Worm (Caenorhabditis elegans) whole organism, L1 larva: ENCODE measurements around the gene famh-136.

Experiments used
- C04F5.9 ChIP-seq: sonication (generic microtip); optimal IDR thresholded peaks from 2 replicates; lab custom pipeline; 2016; ENCODE audit warnings: missing genetic modification characterization, missing compliant biosample characterization
- F16B12.6 ChIP-seq: fragments of 150-350 bp; optimal IDR thresholded peaks from 2 replicates; lab custom pipeline; 2014; ENCODE audit warnings: missing biosample characterization, missing genetic modification characterization
- Y116A8C.19 ChIP-seq: sonication (generic microtip); optimal IDR thresholded peaks from 2 replicates; lab custom pipeline; 2016; ENCODE audit warnings: missing compliant biosample characterization, missing genetic modification characterization, borderline replicate concordance
- blmp-1 ChIP-seq: fragments of 150-350 bp; optimal IDR thresholded peaks from 2 replicates; lab custom pipeline; 2014; ENCODE audit warnings: missing biosample characterization, missing genetic modification characterization
- ceh-63 ChIP-seq: fragments of 200-800 bp; sonication (Bioruptor generic); optimal IDR thresholded peaks from 2 replicates; lab custom pipeline; 2018; ENCODE audit warnings: mild to moderate bottlenecking, missing genetic modification characterization, missing compliant biosample characterization
- ceh-8 ChIP-seq: fragments of 200-800 bp; sonication (Bioruptor generic); optimal IDR thresholded peaks from 2 replicates; lab custom pipeline; 2018; ENCODE audit warnings: mild to moderate bottlenecking, missing genetic modification characterization, moderate library complexity, missing compliant biosample characterization
- ceh-88 ChIP-seq: fragments of 200-800 bp; sonication (Bioruptor generic); IDR thresholded peaks from 2 replicates; pipeline ENCODE4 v1.3.6; 2022; ENCODE audit warnings: missing genetic modification characterization, missing compliant biosample characterization
- dpl-1 ChIP-seq, 3 experiments: fragments of 150-350 bp in 2 of 3; sonication (generic microtip) in 1 of 3; optimal IDR thresholded peaks; 2 replicates each; lab custom pipeline; 2014 to 2017; ENCODE audit warnings: missing biosample characterization in 3 of 3, missing genetic modification characterization in 3 of 3, missing genetic modification reagents in 3 of 3
- dsc-1 ChIP-seq: sonication (generic microtip); optimal IDR thresholded peaks from 2 replicates; lab custom pipeline; 2016; ENCODE audit warnings: mild to moderate bottlenecking, missing genetic modification characterization, missing compliant biosample characterization
- efl-1 ChIP-seq, 4 experiments: fragments of 150-350 bp; optimal IDR thresholded peaks in 3 of 4; peaks in 1 of 4; 1 replicate in 1 of 4; 2 replicates in 3 of 4; lab custom pipeline; 2014; ENCODE audit warnings: missing biosample characterization in 2 of 4, missing genetic modification characterization in 2 of 4, missing genetic modification reagents in 2 of 4
- efl-3 ChIP-seq: fragments of 200-800 bp; sonication (Bioruptor generic); optimal IDR thresholded peaks from 2 replicates; lab custom pipeline; 2018; ENCODE audit warnings: mild to moderate bottlenecking, missing genetic modification characterization, missing compliant biosample characterization
- elt-2 ChIP-seq: sonication (generic microtip); optimal IDR thresholded peaks from 2 replicates; lab custom pipeline; 2016; ENCODE audit warnings: missing genetic modification characterization, mild to moderate bottlenecking, inconsistent platforms, missing compliant biosample characterization, missing genetic modification reagents
- ets-5 ChIP-seq: fragments of 200-800 bp; sonication (Bioruptor generic); IDR thresholded peaks from 2 replicates; pipeline ENCODE4 v1.3.6; 2022; ENCODE audit warnings: missing genetic modification characterization, missing compliant biosample characterization
- fkh-10 ChIP-seq: sonication (generic microtip); optimal IDR thresholded peaks from 2 replicates; lab custom pipeline; 2017; ENCODE audit warnings: missing biosample characterization, missing genetic modification reagents, missing genetic modification characterization
- fkh-8 ChIP-seq: sonication (generic microtip); optimal IDR thresholded peaks from 2 replicates; lab custom pipeline; 2016; ENCODE audit warnings: mild to moderate bottlenecking, missing genetic modification characterization, missing compliant biosample characterization
- fos-1 ChIP-seq: fragments of 150-350 bp; optimal IDR thresholded peaks from 2 replicates; lab custom pipeline; 2014; ENCODE audit warnings: missing biosample characterization, missing genetic modification characterization
- grh-1 ChIP-seq: fragments of 200-800 bp; sonication (Bioruptor generic); IDR thresholded peaks from 2 replicates; pipeline ENCODE4 v1.3.6; 2022; ENCODE audit warnings: missing genetic modification reagents, missing genetic modification characterization, missing compliant biosample characterization
- irx-1 ChIP-seq: sonication (generic microtip); optimal IDR thresholded peaks from 2 replicates; lab custom pipeline; 2016; ENCODE audit warnings: missing genetic modification characterization, missing compliant biosample characterization
- isw-1 ChIP-seq: fragments of 200-800 bp; sonication (Bioruptor generic); IDR thresholded peaks from 2 replicates; pipeline ENCODE4 v1.3.6; 2022; ENCODE audit warnings: missing genetic modification characterization, missing compliant biosample characterization
- lin-13 ChIP-seq: fragments of 150-350 bp; optimal IDR thresholded peaks from 2 replicates; lab custom pipeline; 2014; ENCODE audit warnings: missing biosample characterization, missing genetic modification reagents, missing genetic modification characterization
- lin-14 ChIP-seq: fragments of 200-800 bp; sonication (Bioruptor generic); optimal IDR thresholded peaks from 2 replicates; lab custom pipeline; 2018; ENCODE audit warnings: mild to moderate bottlenecking, missing genetic modification characterization, moderate library complexity, missing compliant biosample characterization
- lin-15B ChIP-seq: fragments of 150-350 bp; sonication (generic microtip); optimal IDR thresholded peaks from 3 replicates; lab custom pipeline; 2014; ENCODE audit warnings: missing biosample characterization, missing genetic modification characterization
- lin-35 ChIP-seq, 2 experiments: fragments of 150-350 bp; optimal IDR thresholded peaks; 2 replicates each; lab custom pipeline; 2014; ENCODE audit warnings: missing biosample characterization in 2 of 2, missing genetic modification characterization in 2 of 2, missing genetic modification reagents in 2 of 2
- lir-3 ChIP-seq: sonication (generic microtip); optimal IDR thresholded peaks from 2 replicates; lab custom pipeline; 2016; ENCODE audit warnings: mild to moderate bottlenecking, missing genetic modification characterization, moderate library complexity, missing compliant biosample characterization; ENCODE audit not compliant: poor library complexity
- lsy-2 ChIP-seq, 2 experiments: fragments of 150-350 bp; optimal IDR thresholded peaks; 2 replicates each; lab custom pipeline; 2014; ENCODE audit warnings: missing biosample characterization in 2 of 2, missing genetic modification characterization in 2 of 2
- mab-9 ChIP-seq: fragments of 200-800 bp; sonication (Bioruptor generic); IDR thresholded peaks from 2 replicates; pipeline ENCODE4 v1.3.6; 2022; ENCODE audit warnings: missing genetic modification reagents, missing genetic modification characterization, missing compliant biosample characterization
- mdl-1 ChIP-seq, 2 experiments: fragments of 150-350 bp; optimal IDR thresholded peaks; 2 replicates each; lab custom pipeline; 2014 to 2017; ENCODE audit warnings: missing biosample characterization in 2 of 2, missing genetic modification characterization in 2 of 2, inconsistent platforms in 1 of 2
- mef-2 ChIP-seq: fragments of 150-350 bp; optimal IDR thresholded peaks from 2 replicates; lab custom pipeline; 2014; ENCODE audit warnings: missing biosample characterization, missing genetic modification characterization
- mep-1 ChIP-seq: fragments of 150-350 bp; optimal IDR thresholded peaks from 2 replicates; lab custom pipeline; 2014; ENCODE audit warnings: missing biosample characterization, missing genetic modification characterization
- nhr-11 ChIP-seq: fragments of 150-350 bp; optimal IDR thresholded peaks from 2 replicates; lab custom pipeline; 2014; ENCODE audit warnings: missing biosample characterization, missing genetic modification characterization
- nhr-47 ChIP-seq: sonication (generic microtip); optimal IDR thresholded peaks from 2 replicates; lab custom pipeline; 2016; ENCODE audit warnings: mild to moderate bottlenecking, missing genetic modification characterization, moderate library complexity, missing compliant biosample characterization
- nhr-71 ChIP-seq: sonication (generic microtip); optimal IDR thresholded peaks from 2 replicates; lab custom pipeline; 2016; ENCODE audit warnings: mild to moderate bottlenecking, missing genetic modification characterization, moderate library complexity, missing compliant biosample characterization
- nhr-76 ChIP-seq: sonication (generic microtip); optimal IDR thresholded peaks from 2 replicates; lab custom pipeline; 2017; ENCODE audit warnings: missing biosample characterization, missing genetic modification characterization
- nhr-77 ChIP-seq: fragments of 150-350 bp; optimal IDR thresholded peaks from 2 replicates; lab custom pipeline; 2014; ENCODE audit warnings: missing biosample characterization, missing genetic modification characterization
- nhr-84 ChIP-seq: sonication (generic microtip); optimal IDR thresholded peaks from 2 replicates; lab custom pipeline; 2017; ENCODE audit warnings: missing biosample characterization, missing genetic modification characterization
- nhr-85 ChIP-seq: sonication (generic microtip); peaks from one replicate; lab custom pipeline; 2016; ENCODE audit warnings: missing genetic modification characterization, inconsistent platforms, missing compliant biosample characterization
- nhr-90 ChIP-seq: sonication (generic microtip); optimal IDR thresholded peaks from 2 replicates; lab custom pipeline; 2016; ENCODE audit warnings: mild to moderate bottlenecking, missing genetic modification characterization, missing compliant biosample characterization; ENCODE audit not compliant: poor library complexity
- rnt-1 ChIP-seq: sonication (generic microtip); optimal IDR thresholded peaks from 2 replicates; lab custom pipeline; 2016; ENCODE audit warnings: mild to moderate bottlenecking, missing genetic modification characterization, moderate library complexity, missing compliant biosample characterization
- skn-1 ChIP-seq: fragments of 150-350 bp; optimal IDR thresholded peaks from 2 replicates; lab custom pipeline; 2014; ENCODE audit warnings: missing biosample characterization, missing genetic modification characterization
- snu-23 ChIP-seq: sonication (generic microtip); optimal IDR thresholded peaks from 2 replicates; lab custom pipeline; 2016; ENCODE audit warnings: missing genetic modification characterization, missing compliant biosample characterization
- sox-4 ChIP-seq: sonication (generic microtip); optimal IDR thresholded peaks from 2 replicates; lab custom pipeline; 2016; ENCODE audit warnings: missing genetic modification characterization, missing compliant biosample characterization
- swsn-7 ChIP-seq: sonication (generic microtip); optimal IDR thresholded peaks from 2 replicates; lab custom pipeline; 2016; ENCODE audit warnings: missing genetic modification characterization, missing compliant biosample characterization
- tbx-2 ChIP-seq: sonication (generic microtip); optimal IDR thresholded peaks from 2 replicates; lab custom pipeline; 2016; ENCODE audit warnings: missing genetic modification characterization, missing compliant biosample characterization
- unc-30 ChIP-seq: sonication (generic microtip); optimal IDR thresholded peaks from 2 replicates; lab custom pipeline; 2017; ENCODE audit warnings: missing biosample characterization, missing genetic modification characterization
- unc-86 ChIP-seq: sonication (generic microtip); optimal IDR thresholded peaks from 2 replicates; lab custom pipeline; 2016; ENCODE audit warnings: missing genetic modification characterization, missing compliant biosample characterization
- xbp-1 ChIP-seq: sonication (generic microtip); optimal IDR thresholded peaks from 2 replicates; lab custom pipeline; 2016; ENCODE audit warnings: missing genetic modification characterization, missing compliant biosample characterization
- zag-1 ChIP-seq: fragments of 150-350 bp; optimal IDR thresholded peaks from 2 replicates; lab custom pipeline; 2014; ENCODE audit warnings: missing biosample characterization, missing genetic modification characterization
- zip-4 ChIP-seq: fragments of 200-800 bp; sonication (Bioruptor generic); optimal IDR thresholded peaks from 2 replicates; lab custom pipeline; 2018; ENCODE audit warnings: mild to moderate bottlenecking, missing genetic modification characterization, moderate library complexity, missing compliant biosample characterization
- ztf-4 ChIP-seq: fragments of 150-350 bp; optimal IDR thresholded peaks from 2 replicates; lab custom pipeline; 2014; ENCODE audit warnings: missing biosample characterization, missing genetic modification characterization

The famh-136 gene

DNA sequence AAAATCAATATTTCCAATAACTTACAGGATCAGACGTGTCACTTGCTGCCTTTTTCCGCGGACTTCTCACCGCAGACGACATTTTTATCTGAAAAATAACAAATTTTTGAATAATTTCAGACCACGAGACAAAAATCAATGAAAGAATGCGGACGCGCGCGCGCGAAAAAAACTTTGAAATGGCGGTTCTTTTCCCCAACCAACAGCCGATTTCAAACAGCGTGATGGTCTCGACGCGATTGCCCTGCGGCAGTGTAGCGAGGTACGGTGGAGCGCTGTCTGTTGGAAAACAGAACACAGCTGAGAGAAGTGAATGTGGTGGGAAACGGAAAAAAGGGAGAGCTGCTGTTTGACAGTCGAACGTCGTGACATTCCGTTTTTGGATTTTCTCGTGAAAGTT is 16.5 kb downstream of the famh-136 start, which contains the start of gene lin-9 (continued):
- peak; percentile 97 for TF ChIP-seq irx-1 (tag; lab: Kevin White, UChicago)
- TF ChIP-seq ceh-63 (GFP tag; lab: Kevin White, UChicago), result no peak
- TF ChIP-seq swsn-7, result peak; percentile 97
- peak; percentile 80 for TF ChIP-seq lir-3 (tag; lab: Kevin White, UChicago)
- peak; percentile 86 for TF ChIP-seq sox-4 (tag; lab: Kevin White, UChicago)
- TF ChIP-seq grh-1 (GFP tag; lab: Robert Waterston, UW), result peak; percentile 95
- TF ChIP-seq lin-14 (GFP tag; lab: Kevin White, UChicago), result peak; percentile 99
- TF ChIP-seq lin-15B, result peak; percentile 98
- TF ChIP-seq fkh-8 (tag; lab: Kevin White, UChicago), result peak; percentile 96
- TF ChIP-seq nhr-76, result no peak
- TF ChIP-seq blmp-1 (tag; lab: Kevin White, UChicago), result peak; percentile 92
- TF ChIP-seq zag-1, result no peak
- peak; percentile 93 for TF ChIP-seq ceh-8 (GFP tag; lab: Kevin White, UChicago)
- TF ChIP-seq mdl-1 (tag; optimal IDR thresholded peaks at IDR 0.05; lab: Kevin White, UChicago), result peak in 1 of 2 experiments; percentile 92
- peak; percentile 94 for TF ChIP-seq skn-1
- TF ChIP-seq lin-13, result peak; percentile 98
- peak; percentile 96 to 97 for TF ChIP-seq efl-1 (optimal IDR thresholded peaks at IDR 0.05; lab: Kevin White, UChicago)
- TF ChIP-seq efl-1 (GFP tag; optimal IDR thresholded peaks at IDR 0.05 in 1 of 2; lab: Kevin White, UChicago), result peak; percentile 95 to 100
- TF ChIP-seq ztf-4 (tag; lab: Kevin White, UChicago), result peak; percentile 94
- TF ChIP-seq nhr-84 (tag; lab: Kevin White, UChicago), result no peak
- no peak for TF ChIP-seq Y116A8C.19 (tag; lab: Kevin White, UChicago)
- TF ChIP-seq efl-3, result peak; percentile 81
- peak; percentile 93 for TF ChIP-seq mab-9
- peak; percentile 100 for TF ChIP-seq lsy-2 (tag; optimal IDR thresholded peaks at IDR 0.05; lab: Kevin White, UChicago)
- peak; percentile 88 for TF ChIP-seq nhr-11 (tag; lab: Kevin White, UChicago)
- peak; percentile 93 for TF ChIP-seq zip-4 (GFP tag; lab: Kevin White, UChicago)
- TF ChIP-seq elt-2, result peak; percentile 86
- peak; percentile 97 for TF ChIP-seq isw-1
- peak; percentile 91 for TF ChIP-seq ceh-88 (GFP tag; lab: Robert Waterston, UW)
- TF ChIP-seq ets-5, result no peak
- TF ChIP-seq rnt-1 (tag; lab: Kevin White, UChicago), result peak; percentile 98
- TF ChIP-seq tbx-2 (tag; lab: Kevin White, UChicago), result peak; percentile 96
- peak; percentile 97 to 98 for TF ChIP-seq lin-35 (GFP tag; optimal IDR thresholded peaks at IDR 0.05; lab: Kevin White, UChicago)
- TF ChIP-seq nhr-71 (tag; lab: Kevin White, UChicago), result peak; percentile 98
- TF ChIP-seq nhr-85 (tag; lab: Kevin White, UChicago), result peak; percentile 96
- peak; percentile 74 for TF ChIP-seq F16B12.6 (tag; lab: Kevin White, UChicago)

- peak; percentile 84 for TF ChIP-seq lin-14 (GFP tag; lab: Kevin White, UChicago)
- TF ChIP-seq fos-1 (tag; lab: Kevin White, UChicago), result peak; percentile 11
- peak; percentile 50 for TF ChIP-seq skn-1
- TF ChIP-seq lsy-2 (tag; optimal IDR thresholded peaks at IDR 0.05; lab: Kevin White, UChicago), result peak; percentile 19 to 70
- no peak for TF ChIP-seq irx-1 (tag; lab: Kevin White, UChicago)
- no peak for TF ChIP-seq rnt-1 (tag; lab: Kevin White, UChicago)
- peak; percentile 40 for TF ChIP-seq unc-86 (tag; lab: Kevin White, UChicago)
- TF ChIP-seq efl-1 (optimal IDR thresholded peaks at IDR 0.05; lab: Kevin White, UChicago), result peak; percentile 39 to 40
- TF ChIP-seq efl-1 (GFP tag; optimal IDR thresholded peaks at IDR 0.05 in 1 of 2; lab: Kevin White, UChicago), result peak; percentile 35 to 37
- no peak for TF ChIP-seq nhr-76
- peak; percentile 33 for TF ChIP-seq fkh-10 (GFP tag; lab: Kevin White, UChicago)
- TF ChIP-seq C04F5.9 (tag; lab: Kevin White, UChicago), result peak; percentile 56
- peak; percentile 44 for TF ChIP-seq nhr-47
- no peak for TF ChIP-seq nhr-77 (tag; lab: Kevin White, UChicago)
- no peak for TF ChIP-seq mef-2 (tag; lab: Kevin White, UChicago)
- TF ChIP-seq tbx-2 (tag; lab: Kevin White, UChicago), result peak; percentile 21
- peak; percentile 56 for TF ChIP-seq snu-23
- TF ChIP-seq nhr-84 (tag; lab: Kevin White, UChicago), result no peak
- no peak for TF ChIP-seq nhr-90 (tag; lab: Kevin White, UChicago)
- TF ChIP-seq dsc-1 (tag; lab: Kevin White, UChicago), result peak; percentile 41
- TF ChIP-seq nhr-71 (tag; lab: Kevin White, UChicago), result peak; percentile 65
- TF ChIP-seq unc-30 (tag; lab: Kevin White, UChicago), result no peak
- TF ChIP-seq xbp-1 (tag; lab: Kevin White, UChicago), result peak; percentile 28
- TF ChIP-seq lin-15B, result peak; percentile 58
- peak; percentile 63 for TF ChIP-seq mep-1 (tag; lab: Kevin White, UChicago)
- no peak for TF ChIP-seq ceh-8 (GFP tag; lab: Kevin White, UChicago)
- TF ChIP-seq dpl-1 (GFP tag; optimal IDR thresholded peaks at IDR 0.05; lab: Kevin White, UChicago), result peak in 2 of 3 experiments; percentile 36 to 40
Measured at ce11 chrIII:8904914-8905665, 17.5 kb downstream of the famh-136 start, which contains the start of gene unc-32. Gene unc-32 (plus strand): TSS chrIII:8905615.
